Worm (Caenorhabditis elegans) whole organism, L2 larva: Measurements from ENCODE around the gene hpo-40.

Source experiments
- C34F6.9 ChIP-seq: fragments of 150-350 bp; optimal IDR thresholded peaks from 2 replicates; lab custom pipeline; 2014; ENCODE audit warnings: missing biosample characterization, missing genetic modification characterization
- F13H6.1 ChIP-seq: sonication (generic microtip); optimal IDR thresholded peaks from 2 replicates; lab custom pipeline; 2016; ENCODE audit warnings: missing genetic modification characterization, missing compliant biosample characterization
- R02D3.7 ChIP-seq: fragments of 150-350 bp; optimal IDR thresholded peaks from 2 replicates; lab custom pipeline; 2014; ENCODE audit warnings: missing biosample characterization, missing genetic modification characterization
- Y55F3AM.14 ChIP-seq: fragments of 200-800 bp; sonication (Bioruptor generic); optimal IDR thresholded peaks from 2 replicates; lab custom pipeline; 2018; ENCODE audit warnings: mild to moderate bottlenecking, missing genetic modification characterization, missing compliant biosample characterization
- ZK546.5 ChIP-seq: sonication (generic microtip); optimal IDR thresholded peaks from 2 replicates; lab custom pipeline; 2017; ENCODE audit warnings: missing biosample characterization, missing genetic modification characterization
- alr-1 ChIP-seq: fragments of 150-350 bp; optimal IDR thresholded peaks from 2 replicates; lab custom pipeline; 2014; ENCODE audit warnings: missing biosample characterization, missing genetic modification characterization
- aly-2 ChIP-seq: fragments of 150-350 bp; optimal IDR thresholded peaks from 2 replicates; lab custom pipeline; 2014; ENCODE audit warnings: missing biosample characterization, missing genetic modification characterization
- ama-1 ChIP-seq: fragments of 150-350 bp; optimal IDR thresholded peaks from 2 replicates; lab custom pipeline; 2018; ENCODE audit warnings: inconsistent platforms
- blmp-1 ChIP-seq: sonication (generic microtip); optimal IDR thresholded peaks from 2 replicates; lab custom pipeline; 2017; ENCODE audit warnings: missing genetic modification characterization, mild to moderate bottlenecking, missing compliant biosample characterization, antibody characterized with exemption, moderate library complexity; ENCODE audit not compliant: insufficient read depth
- ceh-16 ChIP-seq: fragments of 150-350 bp; optimal IDR thresholded peaks from 2 replicates; lab custom pipeline; 2014; ENCODE audit warnings: missing biosample characterization, missing genetic modification characterization
- ceh-82 ChIP-seq: fragments of 150-350 bp; optimal IDR thresholded peaks from 2 replicates; lab custom pipeline; 2014; ENCODE audit warnings: missing biosample characterization, missing genetic modification characterization
- crh-2 ChIP-seq: sonication (generic microtip); optimal IDR thresholded peaks from 2 replicates; lab custom pipeline; 2017; ENCODE audit warnings: missing biosample characterization, missing genetic modification characterization
- dmd-4 ChIP-seq: sonication (generic microtip); optimal IDR thresholded peaks from 2 replicates; lab custom pipeline; 2017; ENCODE audit warnings: missing biosample characterization, missing genetic modification characterization
- egl-27 ChIP-seq: sonication (generic microtip); optimal IDR thresholded peaks from 3 replicates; lab custom pipeline; 2017; ENCODE audit warnings: missing biosample characterization, missing genetic modification reagents, missing genetic modification characterization
- elt-1 ChIP-seq: fragments of 150-350 bp; optimal IDR thresholded peaks from 2 replicates; lab custom pipeline; 2014; ENCODE audit warnings: missing biosample characterization, missing genetic modification characterization
- elt-3 ChIP-seq: sonication (generic microtip); optimal IDR thresholded peaks from 2 replicates; lab custom pipeline; 2017; ENCODE audit warnings: missing biosample characterization, missing genetic modification characterization
- fos-1 ChIP-seq: fragments of 150-350 bp; optimal IDR thresholded peaks from 2 replicates; lab custom pipeline; 2014; ENCODE audit warnings: missing biosample characterization, missing genetic modification characterization
- gmeb-1 ChIP-seq: fragments of 150-350 bp; optimal IDR thresholded peaks from 2 replicates; lab custom pipeline; 2014; ENCODE audit warnings: missing biosample characterization, missing genetic modification characterization
- lin-11 ChIP-seq: fragments of 150-350 bp; sonication (generic microtip); optimal IDR thresholded peaks from 2 replicates; lab custom pipeline; 2014; ENCODE audit warnings: missing biosample characterization, missing genetic modification characterization, inconsistent platforms, mixed read lengths
- lin-13 ChIP-seq: fragments of 150-350 bp; optimal IDR thresholded peaks from 2 replicates; lab custom pipeline; 2014; ENCODE audit warnings: missing biosample characterization, missing genetic modification reagents, missing genetic modification characterization
- lin-39 ChIP-seq: fragments of 150-350 bp; optimal IDR thresholded peaks from 2 replicates; lab custom pipeline; 2014; ENCODE audit warnings: missing biosample characterization, missing genetic modification reagents, missing genetic modification characterization
- lsy-2 ChIP-seq, 2 experiments: fragments of 150-350 bp in 1 of 2; sonication (generic microtip) in 1 of 2; optimal IDR thresholded peaks; 2 replicates each; lab custom pipeline; 2014 to 2017; ENCODE audit warnings: missing biosample characterization in 2 of 2, missing genetic modification characterization in 2 of 2
- mab-5 ChIP-seq: fragments of 150-350 bp; optimal IDR thresholded peaks from 2 replicates; lab custom pipeline; 2014; ENCODE audit warnings: missing biosample characterization, missing genetic modification characterization
- mbf-1 ChIP-seq: sonication (generic microtip); optimal IDR thresholded peaks from 2 replicates; lab custom pipeline; 2017; ENCODE audit warnings: missing biosample characterization, missing genetic modification characterization
- mdl-1 ChIP-seq, 2 experiments: fragments of 150-350 bp in 1 of 2; sonication (generic microtip) in 1 of 2; optimal IDR thresholded peaks; 2 replicates each; lab custom pipeline; 2017; ENCODE audit warnings: missing biosample characterization in 2 of 2, missing genetic modification characterization in 2 of 2
- nhr-10 ChIP-seq: sonication (generic microtip); optimal IDR thresholded peaks from 2 replicates; lab custom pipeline; 2017; ENCODE audit warnings: missing biosample characterization, missing genetic modification characterization
- nhr-11 ChIP-seq: fragments of 150-350 bp; optimal IDR thresholded peaks from 2 replicates; lab custom pipeline; 2014; ENCODE audit warnings: missing biosample characterization, missing genetic modification characterization
- nhr-12 ChIP-seq: fragments of 150-350 bp; optimal IDR thresholded peaks from 2 replicates; lab custom pipeline; 2014; ENCODE audit warnings: missing biosample characterization, missing genetic modification characterization
- nhr-129 ChIP-seq: fragments of 150-350 bp; optimal IDR thresholded peaks from 2 replicates; lab custom pipeline; 2014; ENCODE audit warnings: missing biosample characterization, missing genetic modification characterization
- nhr-21 ChIP-seq: fragments of 150-350 bp; optimal IDR thresholded peaks from 2 replicates; lab custom pipeline; 2014; ENCODE audit warnings: missing biosample characterization, missing genetic modification characterization
- nhr-23 ChIP-seq: fragments of 150-350 bp; optimal IDR thresholded peaks from 2 replicates; lab custom pipeline; 2014; ENCODE audit warnings: missing biosample characterization, missing genetic modification reagents, missing genetic modification characterization
- nhr-237 ChIP-seq: fragments of 150-350 bp; optimal IDR thresholded peaks from 2 replicates; lab custom pipeline; 2014; ENCODE audit warnings: missing biosample characterization, missing genetic modification characterization
- nhr-25 ChIP-seq: fragments of 150-350 bp; sonication (generic microtip); optimal IDR thresholded peaks from 3 replicates; lab custom pipeline; 2014; ENCODE audit warnings: missing biosample characterization, missing genetic modification characterization
- nhr-6 ChIP-seq: fragments of 150-350 bp; optimal IDR thresholded peaks from 2 replicates; lab custom pipeline; 2014; ENCODE audit warnings: missing biosample characterization, missing genetic modification characterization
- nhr-77 ChIP-seq: fragments of 150-350 bp; optimal IDR thresholded peaks from 2 replicates; lab custom pipeline; 2014; ENCODE audit warnings: missing biosample characterization, missing genetic modification characterization
- peb-1 ChIP-seq: fragments of 150-350 bp; optimal IDR thresholded peaks from 2 replicates; lab custom pipeline; 2014; ENCODE audit warnings: missing biosample characterization, missing genetic modification characterization
- sem-4 ChIP-seq: fragments of 150-350 bp; optimal IDR thresholded peaks from 2 replicates; lab custom pipeline; 2014; ENCODE audit warnings: missing biosample characterization, missing genetic modification reagents, missing genetic modification characterization
- skn-1 ChIP-seq: sonication (generic microtip); optimal IDR thresholded peaks from 2 replicates; lab custom pipeline; 2017; ENCODE audit warnings: missing biosample characterization, missing genetic modification characterization
- sma-3 ChIP-seq: sonication (generic microtip); optimal IDR thresholded peaks from 2 replicates; lab custom pipeline; 2016; ENCODE audit warnings: missing genetic modification reagents, missing genetic modification characterization, missing compliant biosample characterization
- sma-9 ChIP-seq, 2 experiments: fragments of 150-350 bp in 1 of 2; sonication (generic microtip) in 1 of 2; optimal IDR thresholded peaks; 2 replicates each; lab custom pipeline; 2014 to 2016; ENCODE audit warnings: missing genetic modification characterization in 2 of 2, mild to moderate bottlenecking in 1 of 2, missing biosample characterization in 1 of 2, missing compliant biosample characterization in 1 of 2, missing genetic modification reagents in 1 of 2, moderate library complexity in 1 of 2
- snpc-4 ChIP-seq: fragments of 150-350 bp; optimal IDR thresholded peaks from 2 replicates; lab custom pipeline; 2014; ENCODE audit warnings: missing biosample characterization, missing genetic modification characterization
- unc-39 ChIP-seq: fragments of 150-350 bp; optimal IDR thresholded peaks from 2 replicates; lab custom pipeline; 2014; ENCODE audit warnings: missing biosample characterization, missing genetic modification characterization
- unc-55 ChIP-seq: fragments of 150-350 bp; sonication (generic microtip); optimal IDR thresholded peaks from 3 replicates; lab custom pipeline; 2014; ENCODE audit warnings: missing biosample characterization, missing genetic modification reagents, missing genetic modification characterization
- unc-62 ChIP-seq: fragments of 150-350 bp; optimal IDR thresholded peaks from 2 replicates; lab custom pipeline; 2014; ENCODE audit warnings: missing biosample characterization, missing genetic modification reagents, missing genetic modification characterization
- zag-1 ChIP-seq: fragments of 150-350 bp; optimal IDR thresholded peaks from 2 replicates; lab custom pipeline; 2014; ENCODE audit warnings: missing biosample characterization, missing genetic modification characterization
- ztf-1 ChIP-seq: fragments of 200-800 bp; sonication (Bioruptor generic); conservative IDR thresholded peaks from 2 replicates; pipeline ENCODE4 v1.3.6; 2022; ENCODE audit warnings: missing genetic modification characterization, missing compliant biosample characterization
- ztf-11 ChIP-seq: sonication (generic microtip); optimal IDR thresholded peaks from 2 replicates; lab custom pipeline; 2017; ENCODE audit warnings: missing biosample characterization, missing genetic modification characterization
- ztf-4 ChIP-seq: fragments of 150-350 bp; optimal IDR thresholded peaks from 2 replicates; lab custom pipeline; 2014; ENCODE audit warnings: missing biosample characterization, missing genetic modification characterization

Gene hpo-40

ce11 chrV:10178166-10178565, 34.6 kb upstream of the hpo-40 start:
- TF ChIP-seq lin-39 (tag; lab: Kevin White, UChicago) = no peak
- TF ChIP-seq nhr-25 = peak; percentile 50
- TF ChIP-seq blmp-1 (tag; lab: Kevin White, UChicago) = peak; percentile 96
- no peak for TF ChIP-seq elt-1 (tag; lab: Kevin White, UChicago)
- TF ChIP-seq nhr-12 = no peak
- TF ChIP-seq unc-62 (GFP tag; lab: Kevin White, UChicago) = no peak
- TF ChIP-seq ceh-82 (tag; lab: Kevin White, UChicago) = no peak
- TF ChIP-seq nhr-11 (tag; lab: Kevin White, UChicago) = no peak
- TF ChIP-seq ztf-1 (GFP tag; lab: Robert Waterston, UW) = no peak
- no peak for TF ChIP-seq mdl-1 (tag; optimal IDR thresholded peaks at IDR 0.05; lab: Kevin White, UChicago)
- TF ChIP-seq crh-2 (tag; lab: Kevin White, UChicago) = peak; percentile 62
- no peak for TF ChIP-seq lin-11 (tag; lab: Kevin White, UChicago)
- no peak for TF ChIP-seq sem-4 (tag; lab: Kevin White, UChicago)
- TF ChIP-seq peb-1 (tag; lab: Kevin White, UChicago) = no peak
- TF ChIP-seq nhr-21 = no peak
- TF ChIP-seq sma-3 (GFP tag; lab: Kevin White, UChicago) = peak; percentile 72
- TF ChIP-seq aly-2 (tag; lab: Kevin White, UChicago) = no peak
- no peak for TF ChIP-seq zag-1
- no peak for TF ChIP-seq ztf-11 (tag; lab: Kevin White, UChicago)
- no peak for TF ChIP-seq unc-39 (tag; lab: Kevin White, UChicago)
- TF ChIP-seq snpc-4 = no peak
- peak; percentile 6 for TF ChIP-seq nhr-6 (tag; lab: Kevin White, UChicago)
- no peak for TF ChIP-seq ztf-4 (tag; lab: Kevin White, UChicago)
- TF ChIP-seq C34F6.9 (tag; lab: Kevin White, UChicago) = peak; percentile 79
- no peak for TF ChIP-seq mab-5 (tag; lab: Kevin White, UChicago)
- peak; percentile 30 for TF ChIP-seq lin-13 (GFP tag; lab: Kevin White, UChicago)
- TF ChIP-seq skn-1 = no peak
- TF ChIP-seq dmd-4 = no peak
- TF ChIP-seq nhr-23 (tag; lab: Kevin White, UChicago) = no peak
- no peak for TF ChIP-seq R02D3.7 (tag; lab: Kevin White, UChicago)
- TF ChIP-seq unc-55 (GFP tag; lab: Kevin White, UChicago) = peak; percentile 65
- TF ChIP-seq nhr-10 (tag; lab: Kevin White, UChicago) = no peak
- TF ChIP-seq gmeb-1 = peak; percentile 20
- peak; percentile 63 for TF ChIP-seq F13H6.1 (tag; lab: Kevin White, UChicago)
- no peak for TF ChIP-seq elt-3 (tag; lab: Kevin White, UChicago)
- no peak for TF ChIP-seq sma-9 (GFP tag; optimal IDR thresholded peaks at IDR 0.05; lab: Kevin White, UChicago)
- TF ChIP-seq sma-9 (tag; optimal IDR thresholded peaks at IDR 0.05; lab: Kevin White, UChicago) = no peak
- no peak for TF ChIP-seq mbf-1
- TF ChIP-seq nhr-237 (tag; lab: Kevin White, UChicago) = no peak
- no peak for TF ChIP-seq ama-1 (lab: Kevin White, UChicago)
- peak; percentile 15 to 76 for TF ChIP-seq lsy-2 (tag; optimal IDR thresholded peaks at IDR 0.05; lab: Kevin White, UChicago)
- TF ChIP-seq ceh-16 (tag; lab: Kevin White, UChicago) = no peak
- no peak for TF ChIP-seq Y55F3AM.14
- TF ChIP-seq fos-1 (tag; lab: Kevin White, UChicago) = peak; percentile 28
- no peak for TF ChIP-seq egl-27
- peak; percentile 64 for TF ChIP-seq nhr-129
- no peak for TF ChIP-seq alr-1
- no peak for TF ChIP-seq ZK546.5
- no peak for TF ChIP-seq nhr-77 (tag; lab: Kevin White, UChicago)
